Fruit fly (Drosophila melanogaster) whole organism, wandering third instar larva: ENCODE results near the gene CG32228.

Experiments
- CrebA ChIP-seq: fragments of 200-800 bp; sonication (Bioruptor generic); optimal IDR thresholded peaks from 2 replicates; lab custom pipeline; 2016; ENCODE audit warnings: missing biosample characterization, mild to moderate bottlenecking, missing genetic modification characterization, borderline replicate concordance
- Dfd ChIP-seq: fragments of >200 bp; optimal IDR thresholded peaks from 2 replicates; lab custom pipeline; 2017; ENCODE audit warnings: missing biosample characterization, missing genetic modification characterization
- Hr78 ChIP-seq: fragments of >200 bp; optimal IDR thresholded peaks from 2 replicates; lab custom pipeline; 2017; ENCODE audit warnings: missing biosample characterization, missing genetic modification characterization
- dmrt93B ChIP-seq: fragments of 200-800 bp; sonication (Bioruptor generic); optimal IDR thresholded peaks from 2 replicates; lab custom pipeline; 2018; ENCODE audit warnings: missing biosample characterization, mild to moderate bottlenecking, missing genetic modification characterization
- foxo ChIP-seq, 2 experiments: fragments of 200-800 bp; sonication (Bioruptor generic); optimal IDR thresholded peaks; 2 replicates in 1 of 2; 3 replicates in 1 of 2; lab custom pipeline; 2016 to 2017; ENCODE audit warnings: missing biosample characterization in 2 of 2, missing genetic modification characterization in 2 of 2
- h ChIP-seq: fragments of 200-800 bp; sonication (Bioruptor generic); optimal IDR thresholded peaks from 3 replicates; lab custom pipeline; 2016; ENCODE audit warnings: missing biosample characterization, mild to moderate bottlenecking, missing genetic modification characterization
- lola ChIP-seq: fragments of >200 bp; optimal IDR thresholded peaks from 2 replicates; lab custom pipeline; 2017; ENCODE audit warnings: missing biosample characterization, missing genetic modification characterization
- woc ChIP-seq: sonication (Bioruptor generic); optimal IDR thresholded peaks from 2 replicates; lab custom pipeline; 2016; ENCODE audit warnings: missing biosample characterization, mild to moderate bottlenecking, missing genetic modification characterization

- TF ChIP-seq h (no peak), dmrt93B (GFP tag; lab: Kevin White, UChicago) (no peak), foxo (GFP tag; optimal IDR thresholded peaks at IDR 0.05; lab: Kevin White, UChicago) (peak in 1 of 2 experiments; percentile 53), Hr78 (GFP tag; lab: Kevin White, UChicago) (no peak), CrebA (GFP tag; lab: Kevin White, UChicago) (no peak), lola (GFP tag; lab: Kevin White, UChicago) (no peak), woc (no peak), Dfd (GFP tag; lab: Kevin White, UChicago) (no peak)
Observed at dm6 chr3L:20309758-20310733, 44.4 kb downstream of the CG32228 start.
